Worm (Caenorhabditis elegans) whole organism, L1 larva: ENCODE measurements around the gene rab-1.
A peak's percentile ranks its signal among the peaks of the same experiment; 100 is the strongest.

Source experiments
- C04F5.9 ChIP-seq: sonication (generic microtip); optimal IDR thresholded peaks from 2 replicates; lab custom pipeline; 2016; ENCODE audit warnings: missing genetic modification characterization, missing compliant biosample characterization
- C16A3.4 ChIP-seq: fragments of 150-350 bp; optimal IDR thresholded peaks from 2 replicates; lab custom pipeline; 2014; ENCODE audit warnings: missing biosample characterization, missing genetic modification characterization
- C34B4.2 ChIP-seq: sonication (generic microtip); optimal IDR thresholded peaks from 2 replicates; lab custom pipeline; 2017; ENCODE audit warnings: mild to moderate bottlenecking, missing genetic modification characterization, missing compliant biosample characterization
- aly-2 ChIP-seq: fragments of 150-350 bp; optimal IDR thresholded peaks from 2 replicates; lab custom pipeline; 2014; ENCODE audit warnings: missing biosample characterization, missing genetic modification characterization
- blmp-1 ChIP-seq: fragments of 150-350 bp; optimal IDR thresholded peaks from 2 replicates; lab custom pipeline; 2014; ENCODE audit warnings: missing biosample characterization, missing genetic modification characterization
- ceh-88 ChIP-seq: fragments of 200-800 bp; sonication (Bioruptor generic); IDR thresholded peaks from 2 replicates; pipeline ENCODE4 v1.3.6; 2022; ENCODE audit warnings: missing genetic modification characterization, missing compliant biosample characterization
- ces-1 ChIP-seq: fragments of 150-350 bp; optimal IDR thresholded peaks from 2 replicates; lab custom pipeline; 2014; ENCODE audit warnings: missing biosample characterization, missing genetic modification reagents, missing genetic modification characterization
- dsc-1 ChIP-seq: sonication (generic microtip); optimal IDR thresholded peaks from 2 replicates; lab custom pipeline; 2016; ENCODE audit warnings: mild to moderate bottlenecking, missing genetic modification characterization, missing compliant biosample characterization
- efl-1 ChIP-seq, 4 experiments: fragments of 150-350 bp; optimal IDR thresholded peaks in 3 of 4; peaks in 1 of 4; 1 replicate in 1 of 4; 2 replicates in 3 of 4; lab custom pipeline; 2014; ENCODE audit warnings: missing biosample characterization in 2 of 4, missing genetic modification characterization in 2 of 4, missing genetic modification reagents in 2 of 4
- efl-3 ChIP-seq: fragments of 200-800 bp; sonication (Bioruptor generic); optimal IDR thresholded peaks from 2 replicates; lab custom pipeline; 2018; ENCODE audit warnings: mild to moderate bottlenecking, missing genetic modification characterization, missing compliant biosample characterization
- elt-3 ChIP-seq, 6 experiments: fragments of 150-350 bp in 1 of 6; sonication (generic microtip); optimal IDR thresholded peaks; 2 replicates each; lab custom pipeline; 2017 to 2018; ENCODE audit warnings: missing biosample characterization in 6 of 6, missing genetic modification characterization in 6 of 6, inconsistent platforms in 1 of 6
- fkh-4 ChIP-seq: sonication (generic microtip); optimal IDR thresholded peaks from 2 replicates; lab custom pipeline; 2016; ENCODE audit warnings: missing compliant biosample characterization, missing genetic modification characterization, borderline replicate concordance
- fos-1 ChIP-seq: fragments of 150-350 bp; optimal IDR thresholded peaks from 2 replicates; lab custom pipeline; 2014; ENCODE audit warnings: missing biosample characterization, missing genetic modification characterization
- irx-1 ChIP-seq: sonication (generic microtip); optimal IDR thresholded peaks from 2 replicates; lab custom pipeline; 2016; ENCODE audit warnings: missing genetic modification characterization, missing compliant biosample characterization
- lin-13 ChIP-seq: fragments of 150-350 bp; optimal IDR thresholded peaks from 2 replicates; lab custom pipeline; 2014; ENCODE audit warnings: missing biosample characterization, missing genetic modification reagents, missing genetic modification characterization
- lin-14 ChIP-seq: fragments of 200-800 bp; sonication (Bioruptor generic); optimal IDR thresholded peaks from 2 replicates; lab custom pipeline; 2018; ENCODE audit warnings: mild to moderate bottlenecking, missing genetic modification characterization, moderate library complexity, missing compliant biosample characterization
- lsy-2 ChIP-seq, 2 experiments: fragments of 150-350 bp; optimal IDR thresholded peaks; 2 replicates each; lab custom pipeline; 2014; ENCODE audit warnings: missing biosample characterization in 2 of 2, missing genetic modification characterization in 2 of 2
- mab-9 ChIP-seq: fragments of 200-800 bp; sonication (Bioruptor generic); IDR thresholded peaks from 2 replicates; pipeline ENCODE4 v1.3.6; 2022; ENCODE audit warnings: missing genetic modification reagents, missing genetic modification characterization, missing compliant biosample characterization
- mdl-1 ChIP-seq, 2 experiments: fragments of 150-350 bp; optimal IDR thresholded peaks; 2 replicates each; lab custom pipeline; 2014 to 2017; ENCODE audit warnings: missing biosample characterization in 2 of 2, missing genetic modification characterization in 2 of 2, inconsistent platforms in 1 of 2
- mef-2 ChIP-seq: fragments of 150-350 bp; optimal IDR thresholded peaks from 2 replicates; lab custom pipeline; 2014; ENCODE audit warnings: missing biosample characterization, missing genetic modification characterization
- mep-1 ChIP-seq: fragments of 150-350 bp; optimal IDR thresholded peaks from 2 replicates; lab custom pipeline; 2014; ENCODE audit warnings: missing biosample characterization, missing genetic modification characterization
- nhr-12 ChIP-seq: sonication (generic microtip); optimal IDR thresholded peaks from 2 replicates; lab custom pipeline; 2017; ENCODE audit warnings: missing biosample characterization, missing genetic modification characterization
- nhr-237 ChIP-seq: fragments of 150-350 bp; optimal IDR thresholded peaks from 2 replicates; lab custom pipeline; 2014; ENCODE audit warnings: missing biosample characterization, missing genetic modification characterization
- nhr-71 ChIP-seq: sonication (generic microtip); optimal IDR thresholded peaks from 2 replicates; lab custom pipeline; 2016; ENCODE audit warnings: mild to moderate bottlenecking, missing genetic modification characterization, moderate library complexity, missing compliant biosample characterization
- nhr-77 ChIP-seq: fragments of 150-350 bp; optimal IDR thresholded peaks from 2 replicates; lab custom pipeline; 2014; ENCODE audit warnings: missing biosample characterization, missing genetic modification characterization
- nhr-84 ChIP-seq: sonication (generic microtip); optimal IDR thresholded peaks from 2 replicates; lab custom pipeline; 2017; ENCODE audit warnings: missing biosample characterization, missing genetic modification characterization
- pag-3 ChIP-seq: sonication (generic microtip); optimal IDR thresholded peaks from 2 replicates; lab custom pipeline; 2017; ENCODE audit warnings: missing genetic modification characterization, mild to moderate bottlenecking, missing compliant biosample characterization, antibody characterized with exemption, borderline replicate concordance; ENCODE audit not compliant: insufficient read depth
- pax-3 ChIP-seq: fragments of 200-800 bp; sonication (Bioruptor generic); optimal IDR thresholded peaks from 2 replicates; lab custom pipeline; 2018; ENCODE audit warnings: mild to moderate bottlenecking, missing genetic modification characterization, moderate library complexity, missing compliant biosample characterization
- pqm-1 ChIP-seq: sonication (generic microtip); optimal IDR thresholded peaks from 3 replicates; lab custom pipeline; 2017; ENCODE audit warnings: missing biosample characterization, missing genetic modification characterization
- rnt-1 ChIP-seq: sonication (generic microtip); optimal IDR thresholded peaks from 2 replicates; lab custom pipeline; 2016; ENCODE audit warnings: mild to moderate bottlenecking, missing genetic modification characterization, moderate library complexity, missing compliant biosample characterization
- snu-23 ChIP-seq: sonication (generic microtip); optimal IDR thresholded peaks from 2 replicates; lab custom pipeline; 2016; ENCODE audit warnings: missing genetic modification characterization, missing compliant biosample characterization
- sptf-1 ChIP-seq: fragments of 150-350 bp; optimal IDR thresholded peaks from 2 replicates; lab custom pipeline; 2014; ENCODE audit warnings: missing biosample characterization, missing genetic modification characterization
- swsn-7 ChIP-seq: sonication (generic microtip); optimal IDR thresholded peaks from 2 replicates; lab custom pipeline; 2016; ENCODE audit warnings: missing genetic modification characterization, missing compliant biosample characterization
- unc-62 ChIP-seq: fragments of 150-350 bp; optimal IDR thresholded peaks from 2 replicates; lab custom pipeline; 2014; ENCODE audit warnings: missing biosample characterization, missing genetic modification reagents, missing genetic modification characterization
- unc-98 ChIP-seq: fragments of 200-800 bp; sonication (Bioruptor generic); IDR thresholded peaks from 2 replicates; pipeline ENCODE4 v1.3.6; 2022; ENCODE audit warnings: missing genetic modification characterization, missing compliant biosample characterization
- xbp-1 ChIP-seq: sonication (generic microtip); optimal IDR thresholded peaks from 2 replicates; lab custom pipeline; 2016; ENCODE audit warnings: missing genetic modification characterization, missing compliant biosample characterization
- zip-4 ChIP-seq: fragments of 200-800 bp; sonication (Bioruptor generic); optimal IDR thresholded peaks from 2 replicates; lab custom pipeline; 2018; ENCODE audit warnings: mild to moderate bottlenecking, missing genetic modification characterization, moderate library complexity, missing compliant biosample characterization
- ztf-4 ChIP-seq: fragments of 150-350 bp; optimal IDR thresholded peaks from 2 replicates; lab custom pipeline; 2014; ENCODE audit warnings: missing biosample characterization, missing genetic modification characterization

Gene rab-1

DNA sequence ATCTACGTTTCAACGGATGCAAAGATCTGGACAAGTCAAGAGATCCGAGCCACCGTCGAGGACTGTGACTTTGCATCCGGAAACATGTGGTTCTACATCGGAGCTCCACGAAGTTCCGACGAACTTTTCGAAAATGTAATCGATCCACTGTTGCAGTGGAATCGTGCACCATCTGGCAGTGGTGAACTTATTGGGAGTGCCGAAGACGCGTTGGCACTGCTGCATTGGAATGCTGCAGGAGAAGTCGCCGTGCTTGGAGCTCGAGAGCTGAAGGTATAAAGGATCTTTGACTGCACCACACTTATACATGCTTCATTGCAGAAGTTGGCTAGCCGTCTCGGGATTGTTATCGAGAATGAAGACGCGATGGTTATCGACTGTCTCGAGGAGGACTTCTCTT, 1.8 kb downstream of the rab-1 start (continued):
- TF ChIP-seq nhr-77 (no peak), elt-3 (tag; optimal IDR thresholded peaks at IDR 0.05; lab: Kevin White, UChicago) (no peak), C16A3.4 (no peak), zip-4 (GFP tag; lab: Kevin White, UChicago) (no peak), blmp-1 (no peak), C34B4.2 (tag; lab: Kevin White, UChicago) (no peak), fos-1 (no peak), lin-14 (GFP tag; lab: Kevin White, UChicago) (no peak), unc-98 (GFP tag; lab: Robert Waterston, UW) (no peak), swsn-7 (tag; lab: Kevin White, UChicago) (no peak), rnt-1 (peak; percentile 21), nhr-237 (tag; lab: Kevin White, UChicago) (no peak), aly-2 (tag; lab: Kevin White, UChicago) (no peak), C04F5.9 (tag; lab: Kevin White, UChicago) (no peak), nhr-71 (tag; lab: Kevin White, UChicago) (peak; percentile 8), nhr-12 (no peak), pag-3 (tag; lab: Kevin White, UChicago) (no peak), mep-1 (tag; lab: Kevin White, UChicago) (no peak), efl-3 (GFP tag; lab: Kevin White, UChicago) (no peak), ztf-4 (no peak), sptf-1 (tag; lab: Kevin White, UChicago) (no peak), xbp-1 (no peak), dsc-1 (tag; lab: Kevin White, UChicago) (no peak), snu-23 (no peak)
- TF ChIP-seq, all 84 proteins: peak for 5

DNA sequence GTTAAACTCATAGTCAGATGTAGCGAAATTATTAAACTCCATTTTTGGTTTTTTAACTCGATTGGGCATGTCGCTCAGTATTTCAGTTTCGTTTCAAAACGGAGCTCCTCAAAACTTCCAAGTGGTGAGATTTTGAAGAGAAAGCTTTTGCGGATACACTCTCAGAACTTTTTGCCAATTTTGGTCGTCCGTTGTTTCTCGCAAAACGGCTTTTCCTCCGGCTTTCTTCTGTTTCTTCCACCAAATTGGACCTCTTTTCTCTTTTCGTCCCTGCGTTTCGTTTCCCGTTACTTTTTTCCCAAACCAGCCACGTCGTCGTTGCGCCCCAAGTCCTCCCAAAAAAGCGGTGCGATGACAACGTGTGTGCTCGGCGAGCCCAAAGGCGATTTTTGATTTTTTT, 3.7 kb downstream of the rab-1 start, which contains the start of gene C39F7.1:
Gene C39F7.1 (plus strand): TSS at position 301 of the 400 bp plus-strand sequence.
- TF ChIP-seq pax-3 (tag; lab: Kevin White, UChicago): no peak
- TF ChIP-seq unc-62 (GFP tag; lab: Kevin White, UChicago): no peak
- TF ChIP-seq lin-14 (GFP tag; lab: Kevin White, UChicago): peak; percentile 43
- TF ChIP-seq C34B4.2 (tag; lab: Kevin White, UChicago): no peak
- TF ChIP-seq nhr-77: no peak
- no peak for TF ChIP-seq mdl-1 (tag; optimal IDR thresholded peaks at IDR 0.05; lab: Kevin White, UChicago)
- no peak for TF ChIP-seq mef-2

DNA sequence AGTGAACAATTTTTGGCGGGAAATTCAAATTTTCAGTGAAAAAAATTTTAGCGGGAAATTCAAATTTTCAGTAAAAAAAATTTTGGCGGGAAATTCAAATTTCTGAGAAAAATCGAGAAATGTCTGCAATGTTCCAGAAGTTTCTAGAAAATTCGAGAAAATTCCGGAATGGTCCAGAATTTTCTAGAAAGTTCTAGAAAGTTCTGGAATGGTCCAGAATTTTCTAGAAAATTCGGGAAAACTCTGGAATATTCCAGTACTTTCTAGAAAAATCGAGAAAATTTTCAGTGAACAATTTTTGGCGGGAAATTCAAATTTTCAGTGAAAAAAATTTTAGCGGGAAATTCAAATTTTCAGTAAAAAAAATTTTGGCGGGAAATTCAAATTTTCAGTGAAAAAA, 6.7 kb downstream of the rab-1 start:
- 0 out of 2 replicates have a peak, but pooled peaks have one; percentile 19 for TF ChIP-seq unc-98 (GFP tag; lab: Robert Waterston, UW)

DNA sequence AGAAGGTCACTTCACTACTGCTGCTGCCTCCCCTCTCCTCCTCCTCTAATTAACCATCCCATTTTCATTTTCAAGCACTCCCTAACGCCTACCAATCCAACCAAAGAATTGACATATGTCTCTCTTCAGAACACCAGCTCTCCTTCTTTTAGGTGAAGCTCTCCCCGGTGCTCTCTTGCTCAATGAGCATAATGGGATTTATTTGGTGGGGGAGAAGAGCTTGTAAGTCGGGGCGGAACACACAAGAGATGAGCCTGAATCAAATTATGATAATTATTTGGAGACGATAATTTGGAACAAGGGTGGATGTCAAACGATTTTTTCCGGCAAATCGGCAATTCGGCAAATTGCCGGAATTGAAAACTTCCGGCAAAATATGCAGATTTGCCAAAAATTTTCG, 11.0 kb downstream of the rab-1 start:
- TF ChIP-seq sptf-1 (tag; lab: Kevin White, UChicago) (no peak), dsc-1 (tag; lab: Kevin White, UChicago) (no peak), pqm-1 (tag; lab: Kevin White, UChicago) (no peak), mab-9 (GFP tag; lab: Robert Waterston, UW) (no peak)

DNA sequence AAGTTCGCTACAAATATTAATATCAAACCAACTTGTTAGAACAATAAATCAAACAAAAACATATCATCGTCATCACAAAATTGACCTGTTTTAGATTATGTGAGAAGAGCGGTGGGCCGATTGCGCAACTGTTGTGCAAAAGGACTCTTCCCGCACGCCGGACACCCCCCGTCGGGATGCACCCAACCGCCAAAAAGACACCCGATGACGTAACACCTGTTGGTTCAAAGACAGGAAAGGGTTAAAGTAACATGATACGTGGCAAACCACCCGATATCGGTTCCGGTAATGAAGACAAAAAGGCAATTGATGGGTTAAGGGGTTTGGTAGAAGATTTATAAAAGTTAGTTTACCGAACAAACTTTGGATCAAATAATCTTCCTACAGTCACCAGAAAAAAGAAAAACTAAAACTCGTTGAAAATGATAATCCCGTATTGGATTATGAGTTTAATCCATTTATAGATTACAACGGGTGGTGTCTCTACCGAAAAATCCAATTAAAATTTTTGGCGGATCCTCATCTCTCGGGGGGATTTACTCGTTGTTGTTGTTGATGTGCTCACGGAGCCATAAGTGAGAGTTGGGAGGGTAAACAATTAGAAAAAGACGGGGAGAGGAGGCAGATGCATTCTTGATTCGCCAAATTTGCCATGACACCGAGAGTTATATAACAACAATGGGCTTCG, 19.6 kb downstream of the rab-1 start:
- TF ChIP-seq nhr-77: no peak
- no peak for TF ChIP-seq aly-2 (tag; lab: Kevin White, UChicago)
- TF ChIP-seq ces-1: no peak
- no peak for TF ChIP-seq nhr-237 (tag; lab: Kevin White, UChicago)
- TF ChIP-seq nhr-84: no peak
- no peak for TF ChIP-seq lin-13 (GFP tag; lab: Kevin White, UChicago)
- no peak for TF ChIP-seq fkh-4 (tag; lab: Kevin White, UChicago)
- no peak for TF ChIP-seq irx-1 (tag; lab: Kevin White, UChicago)
- TF ChIP-seq ceh-88 (GFP tag; lab: Robert Waterston, UW): no peak
- no peak for TF ChIP-seq efl-1 (optimal IDR thresholded peaks at IDR 0.05; lab: Kevin White, UChicago)
- TF ChIP-seq efl-1 (GFP tag; optimal IDR thresholded peaks at IDR 0.05 in 1 of 2; lab: Kevin White, UChicago): no peak
- TF ChIP-seq elt-3 (tag; optimal IDR thresholded peaks at IDR 0.05; lab: Kevin White, UChicago): no peak
- TF ChIP-seq lsy-2 (tag; optimal IDR thresholded peaks at IDR 0.05; lab: Kevin White, UChicago): no peak
- no peak for TF ChIP-seq dsc-1 (tag; lab: Kevin White, UChicago)
